Fruit fly (Drosophila melanogaster) whole organism: ENCODE measurements around the gene tsl.
"Not testable (repeated sequence)": the region's sequence is repeated elsewhere in the genome, so short reads cannot be mapped to it uniquely, and the experiment has no call there.

ENCODE experiments used
- CG8478 ChIP-seq: fragments of >200 bp; optimal IDR thresholded peaks from 2 replicates; lab custom pipeline; 2018; ENCODE audit warnings: inconsistent platforms
- Dll ChIP-seq: fragments of >200 bp; optimal IDR thresholded peaks from 2 replicates; lab custom pipeline; 2017
- EcR ChIP-seq, 2 experiments: fragments of >200 bp; optimal IDR thresholded peaks; 2 replicates each; lab custom pipeline; 2017; ENCODE audit warnings: missing biosample characterization in 2 of 2, missing genetic modification characterization in 2 of 2, missing genetic modification reagents in 2 of 2
- pan ChIP-seq: fragments of >200 bp; optimal IDR thresholded peaks from 2 replicates; lab custom pipeline; 2017
- psq ChIP-seq: fragments of >200 bp; optimal IDR thresholded peaks from 2 replicates; lab custom pipeline; 2017
- usp ChIP-seq: fragments of >200 bp; optimal IDR thresholded peaks from 2 replicates; lab custom pipeline; 2017; ENCODE audit warnings: missing biosample characterization, missing genetic modification characterization, mixed read lengths

tsl gene

dm6 chr3R:21739010-21739409 lies 43.3 kb downstream of the tsl start, which contains the start of gene CG34034:
Gene CG34034, minus strand, starts transcription at chr3R:21739110.
- TF ChIP-seq psq (lab: Kevin White, UChicago) (no peak), EcR (GFP tag; optimal IDR thresholded peaks at IDR 0.05; lab: Kevin White, UChicago) (no peak)

- TF ChIP-seq psq (lab: Kevin White, UChicago) (no peak), CG8478 (lab: Kevin White, UChicago) (no peak), usp (GFP tag; lab: Kevin White, UChicago) (no peak), Dll (no peak), pan (lab: Kevin White, UChicago) (no peak), EcR (GFP tag; optimal IDR thresholded peaks at IDR 0.05; lab: Kevin White, UChicago) (no peak)
These were observed 45.1 kb downstream of the tsl start, which contains the start of gene CG42870 for dm6 chr3R:21737264-21737663. Gene CG42870, minus strand, starts transcription at chr3R:21737364.

- TF ChIP-seq psq (lab: Kevin White, UChicago), result no peak
These were observed 45.6 kb downstream of the tsl start, which contains the start of gene CG42869 for dm6 chr3R:21736749-21737148. Gene CG42869, minus strand, starts transcription at chr3R:21736849.

dm6 chr3R:21736196-21736595 lies 46.1 kb downstream of the tsl start, which contains the start of gene Sfp93F:
Gene Sfp93F, minus strand, starts transcription at chr3R:21736296.
- TF ChIP-seq pan (lab: Kevin White, UChicago); EcR (GFP tag; optimal IDR thresholded peaks at IDR 0.05; lab: Kevin White, UChicago); Dll: not testable (repeated sequence)

- TF ChIP-seq CG8478 (lab: Kevin White, UChicago) (no peak), psq (lab: Kevin White, UChicago) (no peak), EcR (GFP tag; optimal IDR thresholded peaks at IDR 0.05; lab: Kevin White, UChicago) (no peak), Dll (no peak), usp (GFP tag; lab: Kevin White, UChicago) (no peak), pan (lab: Kevin White, UChicago) (no peak)
These were observed 49.4 kb downstream of the tsl start for dm6 chr3R:21732901-21733300.

- TF ChIP-seq Dll, result no peak
- no peak for TF ChIP-seq EcR (GFP tag; optimal IDR thresholded peaks at IDR 0.05; lab: Kevin White, UChicago)
- TF ChIP-seq psq (lab: Kevin White, UChicago), result no peak
- no peak for TF ChIP-seq pan (lab: Kevin White, UChicago)
- TF ChIP-seq usp (GFP tag; lab: Kevin White, UChicago), result no peak
- no peak for TF ChIP-seq CG8478 (lab: Kevin White, UChicago)
These were observed 50.7 kb downstream of the tsl start for dm6 chr3R:21731682-21732081.

dm6 chr3R:21730955-21731354 lies 51.4 kb downstream of the tsl start:
- TF ChIP-seq pan (lab: Kevin White, UChicago) (no peak), psq (lab: Kevin White, UChicago) (no peak), usp (GFP tag; lab: Kevin White, UChicago) (no peak), EcR (GFP tag; optimal IDR thresholded peaks at IDR 0.05; lab: Kevin White, UChicago) (no peak)
